Fruit fly (Drosophila melanogaster): Measurements from ENCODE around the gene Bdbt.
A peak's percentile ranks its signal among the peaks of the same experiment; 100 is the strongest.

Gene Bdbt

dm6 chr3R:21118784-21119183 is at the start of gene Bdbt:
Gene Bdbt (minus strand): TSS chr3R:21118856.
- TF ChIP-seq CTCF (optimal IDR thresholded peaks at IDR 0.05), result no peak
- TF ChIP-seq CG8478 (optimal IDR thresholded peaks at IDR 0.05), result no peak

dm6 chr3R:21168105-21168504 is 49.4 kb upstream of the Bdbt start, which contains the start of gene Snmp1:
Gene Snmp1 (minus strand): TSS chr3R:21168205.
- no peak for TF ChIP-seq CG8478 (optimal IDR thresholded peaks at IDR 0.05)
- TF ChIP-seq CTCF (optimal IDR thresholded peaks at IDR 0.05), result no peak

dm6 chr3R:21163318-21163828 is 44.7 kb upstream of the Bdbt start, which contains the start of gene CG5810:
Gene CG5810 (plus strand): TSS chr3R:21163778.
- TF ChIP-seq CTCF (optimal IDR thresholded peaks at IDR 0.05) (no peak), CG8478 (optimal IDR thresholded peaks at IDR 0.05) (no peak)

dm6 chr3R:21161620-21162029 is 43.0 kb upstream of the Bdbt start:
- TF ChIP-seq CTCF (optimal IDR thresholded peaks at IDR 0.05) (no peak), CG8478 (optimal IDR thresholded peaks at IDR 0.05) (no peak)

- no peak for TF ChIP-seq CG8478 (optimal IDR thresholded peaks at IDR 0.05)
- no peak for TF ChIP-seq CTCF (optimal IDR thresholded peaks at IDR 0.05)
Measured at dm6 chr3R:21161042-21161532, 42.4 kb upstream of the Bdbt start, which contains the start of gene cDIP. Gene cDIP (minus strand): TSS chr3R:21161092.

- TF ChIP-seq CG8478 (optimal IDR thresholded peaks at IDR 0.05), result no peak
- no peak for TF ChIP-seq CTCF (optimal IDR thresholded peaks at IDR 0.05)
Measured at dm6 chr3R:21158643-21159042, 40.0 kb upstream of the Bdbt start.

- TF ChIP-seq CTCF (optimal IDR thresholded peaks at IDR 0.05) (no peak), CG8478 (optimal IDR thresholded peaks at IDR 0.05) (no peak)
Measured at dm6 chr3R:21156572-21157480, 38.2 kb upstream of the Bdbt start.

- no peak for TF ChIP-seq CG8478 (optimal IDR thresholded peaks at IDR 0.05)
- TF ChIP-seq CTCF (optimal IDR thresholded peaks at IDR 0.05), result peak in 1 of 2 experiments; percentile 15
Measured at dm6 chr3R:21155931-21156488, 37.4 kb upstream of the Bdbt start.

dm6 chr3R:21154130-21154529 is 35.5 kb upstream of the Bdbt start:
- TF ChIP-seq CG8478 (optimal IDR thresholded peaks at IDR 0.05) (no peak), CTCF (optimal IDR thresholded peaks at IDR 0.05) (no peak)

- TF ChIP-seq CTCF (optimal IDR thresholded peaks at IDR 0.05) (no peak), CG8478 (optimal IDR thresholded peaks at IDR 0.05) (no peak)
Measured at dm6 chr3R:21152856-21153278, 34.2 kb upstream of the Bdbt start.

dm6 chr3R:21151090-21151870 is 32.6 kb upstream of the Bdbt start:
- no peak for TF ChIP-seq CTCF (optimal IDR thresholded peaks at IDR 0.05)
- no peak for TF ChIP-seq CG8478 (optimal IDR thresholded peaks at IDR 0.05)

dm6 chr3R:21150090-21150489 is 31.4 kb upstream of the Bdbt start:
- TF ChIP-seq CTCF (optimal IDR thresholded peaks at IDR 0.05) (no peak), CG8478 (optimal IDR thresholded peaks at IDR 0.05) (no peak)

dm6 chr3R:21141341-21141740 is 22.7 kb upstream of the Bdbt start:
- TF ChIP-seq CTCF (optimal IDR thresholded peaks at IDR 0.05) (no peak), CG8478 (optimal IDR thresholded peaks at IDR 0.05) (no peak)

- TF ChIP-seq CTCF (optimal IDR thresholded peaks at IDR 0.05), result no peak
- no peak for TF ChIP-seq CG8478 (optimal IDR thresholded peaks at IDR 0.05)
Measured at dm6 chr3R:21140458-21140857, 21.8 kb upstream of the Bdbt start, which contains the start of gene SNF4Agamma. Gene SNF4Agamma (plus strand): TSS chr3R:21140739.
